Worm (Caenorhabditis elegans) whole organism, young adult: ENCODE data around the gene ZK355.3.
A peak's percentile ranks its signal among the peaks of the same experiment; 100 is the strongest.

Experiments
- B0261.1 ChIP-seq: sonication (generic microtip); optimal IDR thresholded peaks from 2 replicates; lab custom pipeline; 2016; ENCODE audit warnings: mild to moderate bottlenecking, missing genetic modification characterization, moderate library complexity, missing compliant biosample characterization
- F37B4.10 ChIP-seq: fragments of 200-800 bp; sonication (Bioruptor generic); IDR thresholded peaks from 2 replicates; pipeline ENCODE4 v1.3.6; 2022; ENCODE audit warnings: missing genetic modification characterization, missing compliant biosample characterization
- F57A8.1 ChIP-seq: fragments of 200-800 bp; sonication (Bioruptor generic); optimal IDR thresholded peaks from 2 replicates; lab custom pipeline; 2018; ENCODE audit warnings: mild to moderate bottlenecking, missing genetic modification characterization, moderate library complexity, missing compliant biosample characterization
- Y53F4B.3 ChIP-seq: fragments of 200-800 bp; sonication (Bioruptor generic); IDR thresholded peaks from 2 replicates; pipeline ENCODE4 v1.3.6; 2022; ENCODE audit warnings: missing genetic modification reagents, missing genetic modification characterization, missing compliant biosample characterization
- attf-5 ChIP-seq: fragments of 200-800 bp; sonication (Bioruptor generic); optimal IDR thresholded peaks from 2 replicates; lab custom pipeline; 2018; ENCODE audit warnings: mild to moderate bottlenecking, missing genetic modification characterization, missing compliant biosample characterization
- ceh-100 ChIP-seq: fragments of 200-800 bp; sonication (Bioruptor generic); IDR thresholded peaks from 2 replicates; pipeline ENCODE4 v1.3.6; 2022; ENCODE audit warnings: missing genetic modification reagents, missing genetic modification characterization, missing compliant biosample characterization
- ceh-58 ChIP-seq: fragments of 200-800 bp; sonication (Bioruptor generic); IDR thresholded peaks from 2 replicates; pipeline ENCODE4 v1.3.6; 2022; ENCODE audit warnings: missing genetic modification characterization, missing compliant biosample characterization
- efl-1 ChIP-seq: fragments of 150-350 bp; optimal IDR thresholded peaks from 2 replicates; lab custom pipeline; 2014; ENCODE audit warnings: missing biosample characterization, missing genetic modification reagents, missing genetic modification characterization
- him-1 ChIP-seq: sonication (generic microtip); optimal IDR thresholded peaks from 2 replicates; lab custom pipeline; 2016; ENCODE audit warnings: missing genotype, missing genetic modification reagents, missing genetic modification characterization, missing compliant biosample characterization
- hlh-12 ChIP-seq: sonication (generic microtip); optimal IDR thresholded peaks from 2 replicates; lab custom pipeline; 2016; ENCODE audit warnings: missing genetic modification characterization, missing compliant biosample characterization
- hmg-1.2 ChIP-seq: fragments of 200-800 bp; sonication (Bioruptor generic); IDR thresholded peaks from 2 replicates; pipeline ENCODE4 v1.3.6; 2022; ENCODE audit warnings: missing genetic modification reagents, missing genetic modification characterization, missing compliant biosample characterization
- lin-26 ChIP-seq: fragments of 200-800 bp; sonication (Bioruptor generic); IDR thresholded peaks from 2 replicates; pipeline ENCODE4 v1.3.6; 2022; ENCODE audit warnings: missing genetic modification reagents, missing genetic modification characterization, missing compliant biosample characterization
- lin-40 ChIP-seq: sonication (generic microtip); optimal IDR thresholded peaks from 2 replicates; lab custom pipeline; 2016; ENCODE audit warnings: missing genetic modification characterization, mild to moderate bottlenecking, missing compliant biosample characterization, missing genotype, missing genetic modification reagents
- mcd-1 ChIP-seq: fragments of 200-800 bp; sonication (Bioruptor generic); IDR thresholded peaks from 2 replicates; pipeline ENCODE4 v1.3.6; 2022; ENCODE audit warnings: missing genetic modification reagents, missing genetic modification characterization, missing compliant biosample characterization
- mes-4 ChIP-seq: sonication (generic microtip); optimal IDR thresholded peaks from 2 replicates; lab custom pipeline; 2016; ENCODE audit warnings: missing genotype, missing genetic modification characterization, missing compliant biosample characterization
- nhr-27 ChIP-seq: fragments of 200-800 bp; sonication (Bioruptor generic); optimal IDR thresholded peaks from 2 replicates; lab custom pipeline; 2018; ENCODE audit warnings: mild to moderate bottlenecking, missing genetic modification characterization, moderate library complexity, missing compliant biosample characterization
- pbrm-1 ChIP-seq: fragments of 200-800 bp; sonication (Bioruptor generic); IDR thresholded peaks from 2 replicates; pipeline ENCODE4 v1.3.6; 2022; ENCODE audit warnings: missing genetic modification reagents, missing genetic modification characterization, missing compliant biosample characterization
- repo-1 ChIP-seq: sonication (generic microtip); optimal IDR thresholded peaks from 2 replicates; lab custom pipeline; 2017; ENCODE audit warnings: mild to moderate bottlenecking, missing genetic modification characterization, missing compliant biosample characterization
- rpc-1 ChIP-seq, 2 experiments: fragments of 150-350 bp in 1 of 2; sonication (generic microtip) in 1 of 2; optimal IDR thresholded peaks; 2 replicates each; lab custom pipeline; 2014 to 2018; ENCODE audit warnings: missing biosample characterization in 1 of 2, missing genetic modification characterization in 1 of 2, missing genetic modification reagents in 1 of 2, missing genotype in 1 of 2
- tbp1 ChIP-seq: fragments of 200-800 bp; sonication (Bioruptor generic); optimal IDR thresholded peaks from 2 replicates; lab custom pipeline; 2018; ENCODE audit warnings: mild to moderate bottlenecking, missing genetic modification characterization, missing compliant biosample characterization
- tbx-9 ChIP-seq: sonication (generic microtip); optimal IDR thresholded peaks from 2 replicates; lab custom pipeline; 2016; ENCODE audit warnings: borderline replicate concordance, missing genetic modification characterization, inconsistent platforms, missing compliant biosample characterization
- xnd-1 ChIP-seq: sonication (generic microtip); optimal IDR thresholded peaks from 2 replicates; lab custom pipeline; 2016; ENCODE audit warnings: missing genotype, missing genetic modification reagents, missing genetic modification characterization, missing compliant biosample characterization
- zfh-2 ChIP-seq: fragments of 200-800 bp; sonication (Bioruptor generic); conservative IDR thresholded peaks from 2 replicates; pipeline ENCODE4 v1.3.6; 2022; ENCODE audit warnings: missing genetic modification reagents, missing genetic modification characterization, missing compliant biosample characterization
- ztf-3 ChIP-seq: fragments of 200-800 bp; sonication (Bioruptor generic); optimal IDR thresholded peaks from 2 replicates; lab custom pipeline; 2018; ENCODE audit warnings: mild to moderate bottlenecking, missing genetic modification characterization, missing compliant biosample characterization

ZK355.3 gene

ce11 chrII:2965215-2965998 lies 38.0 kb upstream of the ZK355.3 start:
- TF ChIP-seq hmg-1.2 (no peak), him-1 (tag; lab: Kevin White, UChicago) (no peak), zfh-2 (GFP tag; lab: Robert Waterston, UW) (peak; percentile 50; the same call in 1 of the 2 replicates), xnd-1 (tag; lab: Kevin White, UChicago) (no peak)
- TF ChIP-seq, all 124 proteins: peak for 1

ce11 chrII:2963619-2964018 lies 36.2 kb upstream of the ZK355.3 start:
- TF ChIP-seq ztf-3 (GFP tag; lab: Kevin White, UChicago), result no peak
- 0 out of 2 replicates have a peak, but pooled peaks have one; percentile 15 for TF ChIP-seq zfh-2 (GFP tag; lab: Robert Waterston, UW)
- TF ChIP-seq tbx-9 (tag; lab: Kevin White, UChicago), result no peak

- peak; percentile 76 for TF ChIP-seq zfh-2 (GFP tag; lab: Robert Waterston, UW)
- TF ChIP-seq hlh-12 (tag; lab: Kevin White, UChicago), result no peak
- peak; percentile 40; the same call in 1 of the 2 replicates for TF ChIP-seq hmg-1.2
- TF ChIP-seq mcd-1 (GFP tag; lab: Robert Waterston, UW), result 0 out of 2 replicates have a peak, but pooled peaks have one; percentile 8
These were observed 35.2 kb upstream of the ZK355.3 start for ce11 chrII:2962531-2963164.

DNA sequence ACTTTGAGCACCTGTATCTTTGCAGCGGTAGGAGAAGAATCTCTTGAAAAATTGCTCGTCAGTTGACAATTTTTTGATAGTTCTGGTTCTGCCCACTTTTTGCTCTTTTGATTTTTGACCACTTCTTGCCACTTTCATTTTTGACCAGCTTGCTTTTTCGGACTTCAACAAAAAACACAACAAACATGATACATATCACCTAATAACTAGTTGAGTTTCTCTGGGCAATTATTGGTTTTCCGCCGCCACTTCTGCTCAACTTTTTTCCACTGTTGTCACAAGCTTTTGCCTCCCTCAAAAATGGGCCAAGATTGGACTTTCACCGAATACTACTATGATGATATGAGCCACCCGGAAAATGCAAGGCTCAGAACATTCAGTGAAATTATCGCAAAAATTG lies 30.9 kb upstream of the ZK355.3 start, which contains the start of gene srw-60:
Gene srw-60, plus strand, starts transcription at position 301 of the 400 bp plus-strand sequence.
- no peak for TF ChIP-seq Y53F4B.3 (GFP tag; lab: Robert Waterston, UW)
- TF ChIP-seq ceh-58 (GFP tag; lab: Robert Waterston, UW), result 0 out of 2 replicates have a peak, but pooled peaks have one; percentile 23

ce11 chrII:2955656-2956115 lies 28.3 kb upstream of the ZK355.3 start, which contains the start of gene irld-48:
TSS of gene irld-48 (plus strand) at chrII:2956065.
- TF ChIP-seq repo-1 (tag; lab: Kevin White, UChicago), result no peak
- TF ChIP-seq pbrm-1 (GFP tag; lab: Robert Waterston, UW), result no peak
- no peak for TF ChIP-seq efl-1 (GFP tag; lab: Kevin White, UChicago)
- TF ChIP-seq tbp1, result peak; percentile 70
- TF ChIP-seq lin-26 (GFP tag; lab: Robert Waterston, UW), result 0 out of 2 replicates have a peak, but pooled peaks have one; percentile 22
- no peak for TF ChIP-seq ceh-100
- TF ChIP-seq attf-5 (GFP tag; lab: Kevin White, UChicago), result no peak
- no peak for TF ChIP-seq F57A8.1 (GFP tag; lab: Kevin White, UChicago)
- TF ChIP-seq F37B4.10 (GFP tag; lab: Robert Waterston, UW), result no peak
- no peak for TF ChIP-seq nhr-27 (tag; lab: Kevin White, UChicago)
- TF ChIP-seq B0261.1 (tag; lab: Kevin White, UChicago), result peak; percentile 34
- TF ChIP-seq rpc-1 (optimal IDR thresholded peaks at IDR 0.05; lab: Kevin White, UChicago), result no peak
- peak; percentile 62 for TF ChIP-seq rpc-1 (tag; optimal IDR thresholded peaks at IDR 0.05; lab: Kevin White, UChicago)
- TF ChIP-seq lin-40 (tag; lab: Kevin White, UChicago), result no peak
- TF ChIP-seq, all 124 proteins: peak for 4

ce11 chrII:2952629-2953028 lies 25.2 kb upstream of the ZK355.3 start, which contains the start of gene irld-51:
TSS of gene irld-51 (minus strand) at chrII:2952729.
- no peak for TF ChIP-seq mes-4
- no peak for TF ChIP-seq rpc-1 (optimal IDR thresholded peaks at IDR 0.05; lab: Kevin White, UChicago)
- TF ChIP-seq rpc-1 (tag; optimal IDR thresholded peaks at IDR 0.05; lab: Kevin White, UChicago), result peak; percentile 21
